Fruit fly (Drosophila melanogaster): ENCODE data around the gene dop.
A peak's percentile ranks its signal among the peaks of the same experiment; 100 is the strongest.

dop gene

dm6 chr3L:15587445-15588381, 21.9 kb downstream of the dop start, which contains the start of gene CG7656:
Gene CG7656, minus strand, starts transcription at chr3L:15588175.
- TF ChIP-seq tx (GFP tag; optimal IDR thresholded peaks at IDR 0.05): peak; percentile 67
- TF ChIP-seq CG9727 (GFP tag; optimal IDR thresholded peaks at IDR 0.05): peak; percentile 47
- no peak for TF ChIP-seq CG7963 (GFP tag; IDR thresholded peaks at IDR 0.05; ENCODE audit: partially characterized antibody)
- no peak for TF ChIP-seq CG31441 (GFP tag; IDR thresholded peaks at IDR 0.05)
- TF ChIP-seq CG30020 (tag; optimal IDR thresholded peaks at IDR 0.05): no peak
- peak; percentile 80 for TF ChIP-seq CG1647 (GFP tag; optimal IDR thresholded peaks at IDR 0.05)
- peak; percentile 82 for TF ChIP-seq CG2120 (GFP tag; optimal IDR thresholded peaks at IDR 0.05)
- TF ChIP-seq Taf1 (GFP tag; IDR thresholded peaks at IDR 0.05): 0 out of 2 replicates have a peak, but pooled peaks have one; percentile 10
- peak; percentile 83 for TF ChIP-seq NFAT (GFP tag; IDR thresholded peaks at IDR 0.05)
- peak; percentile 100 for TF ChIP-seq CG7928 (GFP tag; optimal IDR thresholded peaks at IDR 0.05)
- peak; percentile 65 for TF ChIP-seq wdn (GFP tag; IDR thresholded peaks at IDR 0.05)
- TF ChIP-seq CG4424 (GFP tag; optimal IDR thresholded peaks at IDR 0.05): peak; percentile 68
- TF ChIP-seq CG9932 (GFP tag; IDR thresholded peaks at IDR 0.05): peak; percentile 86
- TF ChIP-seq lbe (GFP tag; optimal IDR thresholded peaks at IDR 0.05): peak; percentile 54
- TF ChIP-seq wor (GFP tag; IDR thresholded peaks at IDR 0.05): no peak
- peak; percentile 74 for TF ChIP-seq CG11247 (GFP tag; IDR thresholded peaks at IDR 0.05)
- TF ChIP-seq org-1 (GFP tag; optimal IDR thresholded peaks at IDR 0.05): no peak
- TF ChIP-seq fru (optimal IDR thresholded peaks at IDR 0.05): no peak
- TF ChIP-seq ato (GFP tag; IDR thresholded peaks at IDR 0.05; ENCODE audit: partially characterized antibody): no peak
- no peak; the same call in 1 of the 2 replicates for TF ChIP-seq gt (GFP tag; IDR thresholded peaks at IDR 0.05)
- TF ChIP-seq btn (GFP tag; optimal IDR thresholded peaks at IDR 0.05): peak; percentile 62
- TF ChIP-seq CG18599 (GFP tag; optimal IDR thresholded peaks at IDR 0.05): no peak
- no peak for TF ChIP-seq gfzf (GFP tag; optimal IDR thresholded peaks at IDR 0.05)
- no peak for TF ChIP-seq CG17568 (GFP tag; optimal IDR thresholded peaks at IDR 0.05)
- no peak for TF ChIP-seq toy (GFP tag; IDR thresholded peaks at IDR 0.05)
- no peak for TF ChIP-seq oc (tag; optimal IDR thresholded peaks at IDR 0.05)
- no peak for TF ChIP-seq CG6765 (GFP tag; optimal IDR thresholded peaks at IDR 0.05)
- TF ChIP-seq HLH54F (GFP tag; optimal IDR thresholded peaks at IDR 0.05): peak; percentile 82
- TF ChIP-seq grau (tag; optimal IDR thresholded peaks at IDR 0.05): peak; percentile 17
- TF ChIP-seq CG15011 (GFP tag; optimal IDR thresholded peaks at IDR 0.05): no peak
- TF ChIP-seq eve (GFP tag; optimal IDR thresholded peaks at IDR 0.05): no peak
- TF ChIP-seq CG6654 (GFP tag; optimal IDR thresholded peaks at IDR 0.05): no peak
- TF ChIP-seq jing (GFP tag; optimal IDR thresholded peaks at IDR 0.05): no peak
- peak; percentile 12; the same call in 1 of the 2 replicates for TF ChIP-seq Scr (GFP tag; IDR thresholded peaks at IDR 0.05; ENCODE audit: partially characterized antibody)
- TF ChIP-seq ash1 (GFP tag; optimal IDR thresholded peaks at IDR 0.05): peak; percentile 44
- no peak for TF ChIP-seq CG9797 (GFP tag; optimal IDR thresholded peaks at IDR 0.05)
- TF ChIP-seq Neu2 (GFP tag; optimal IDR thresholded peaks at IDR 0.05; ENCODE audit: borderline replicate concordance): no peak
- TF ChIP-seq Mrtf (GFP tag; IDR thresholded peaks at IDR 0.05): peak; percentile 54; the same call in 2 of the 3 replicates
- TF ChIP-seq CG3726 (GFP tag; IDR thresholded peaks at IDR 0.05): no peak
- no peak for TF ChIP-seq Elba2 (GFP tag; optimal IDR thresholded peaks at IDR 0.05)
- peak; percentile 10 for TF ChIP-seq yki (optimal IDR thresholded peaks at IDR 0.05)
- peak; percentile 62 for TF ChIP-seq Nf-YA (GFP tag; IDR thresholded peaks at IDR 0.05)
- TF ChIP-seq dpn (GFP tag; optimal IDR thresholded peaks at IDR 0.05): peak; percentile 68 to 78
- TF ChIP-seq ERR (GFP tag; optimal IDR thresholded peaks at IDR 0.05): peak; percentile 77
- peak; percentile 62 for TF ChIP-seq CG17912 (GFP tag; optimal IDR thresholded peaks at IDR 0.05)
- TF ChIP-seq ttk (GFP tag; IDR thresholded peaks at IDR 0.05): peak; percentile 42; the same call in 1 of the 2 replicates
- no peak for TF ChIP-seq hbn (GFP tag; IDR thresholded peaks at IDR 0.05; ENCODE audit: partially characterized antibody)
- TF ChIP-seq CG12769 (tag; optimal IDR thresholded peaks at IDR 0.05): peak; percentile 69
- TF ChIP-seq Ets65A (GFP tag): peak; percentile 96
- TF ChIP-seq Ptx1 (GFP tag; IDR thresholded peaks at IDR 0.05): peak; percentile 60; the same call in 1 of the 2 replicates

Data from whole organism, embryonic.